Worm (Caenorhabditis elegans): ENCODE measurements around the gene C31C9.6.

The C31C9.6 gene

ce11 chrII:13637464-13637863, 24.4 kb downstream of the C31C9.6 start:
- no peak for TF ChIP-seq nhr-11 (tag; optimal IDR thresholded peaks at IDR 0.05)
- TF ChIP-seq sox-4 (tag; optimal IDR thresholded peaks at IDR 0.05), result no peak
- TF ChIP-seq ceh-2 (tag; optimal IDR thresholded peaks at IDR 0.05), result no peak
- no peak for TF ChIP-seq tbx-7 (tag; optimal IDR thresholded peaks at IDR 0.05)
- no peak for TF ChIP-seq unc-86 (tag; optimal IDR thresholded peaks at IDR 0.05)
- no peak for TF ChIP-seq dmd-4 (tag; optimal IDR thresholded peaks at IDR 0.05; ENCODE audit: borderline replicate concordance)
- no peak for TF ChIP-seq fkh-6 (tag; optimal IDR thresholded peaks at IDR 0.05)
- TF ChIP-seq ceh-18 (tag; optimal IDR thresholded peaks at IDR 0.05), result no peak
- TF ChIP-seq pha-4 (tag; optimal IDR thresholded peaks at IDR 0.05), result no peak
- no peak for TF ChIP-seq ceh-30 (tag; optimal IDR thresholded peaks at IDR 0.05)

ce11 chrII:13636596-13636995, 25.3 kb downstream of the C31C9.6 start:
- TF ChIP-seq che-1 (tag; optimal IDR thresholded peaks at IDR 0.05) (no peak), dmd-4 (tag; optimal IDR thresholded peaks at IDR 0.05; ENCODE audit: borderline replicate concordance) (no peak), rnt-1 (tag; optimal IDR thresholded peaks at IDR 0.05) (no peak), ztf-16 (tag; optimal IDR thresholded peaks at IDR 0.05) (no peak), C38D4.7 (GFP tag; optimal IDR thresholded peaks at IDR 0.05) (no peak), hlh-6 (tag; optimal IDR thresholded peaks at IDR 0.05) (no peak), ceh-31 (tag; optimal IDR thresholded peaks at IDR 0.05) (no peak), ceh-9 (tag; optimal IDR thresholded peaks at IDR 0.05) (no peak), pha-2 (tag; optimal IDR thresholded peaks at IDR 0.05) (no peak), sdc-2 (tag; optimal IDR thresholded peaks at IDR 0.05) (no peak), pha-4 (tag; optimal IDR thresholded peaks at IDR 0.05) (no peak), zip-5 (tag; optimal IDR thresholded peaks at IDR 0.05) (no peak), C08G9.2 (tag; optimal IDR thresholded peaks at IDR 0.05) (no peak), unc-55 (GFP tag; optimal IDR thresholded peaks at IDR 0.05) (no peak), ama-1 (optimal IDR thresholded peaks at IDR 0.05) (no peak), fkh-6 (tag; optimal IDR thresholded peaks at IDR 0.05) (no peak), ceh-2 (tag; optimal IDR thresholded peaks at IDR 0.05) (no peak), npax-4 (tag; optimal IDR thresholded peaks at IDR 0.05) (no peak), tbx-2 (tag; optimal IDR thresholded peaks at IDR 0.05) (no peak), ref-2 (tag; optimal IDR thresholded peaks at IDR 0.05) (no peak)

- TF ChIP-seq odd-2 (tag; optimal IDR thresholded peaks at IDR 0.05) (no peak), pat-9 (tag; optimal IDR thresholded peaks at IDR 0.05) (no peak), sox-4 (tag; optimal IDR thresholded peaks at IDR 0.05) (no peak), fkh-10 (GFP tag; optimal IDR thresholded peaks at IDR 0.05) (no peak), nfya-1 (tag; optimal IDR thresholded peaks at IDR 0.05) (no peak), sox-2 (GFP tag; IDR thresholded peaks at IDR 0.05) (no peak), ceh-31 (tag; optimal IDR thresholded peaks at IDR 0.05) (no peak), zip-5 (tag; optimal IDR thresholded peaks at IDR 0.05) (no peak)
Observed at ce11 chrII:13632238-13632637, 29.7 kb downstream of the C31C9.6 start, which contains the start of gene tag-10. Gene tag-10, plus strand, starts transcription at chrII:13632584.

ce11 chrII:13630690-13631089, 31.2 kb downstream of the C31C9.6 start, which contains the start of the genes gst-17 and gst-18:
Gene gst-17, minus strand, starts transcription at chrII:13630790.
Gene gst-18, minus strand, starts transcription at chrII:13630887.
- TF ChIP-seq sox-2 (GFP tag; IDR thresholded peaks at IDR 0.05) (no peak), ceh-14 (tag; optimal IDR thresholded peaks at IDR 0.05) (no peak), dmd-4 (tag; optimal IDR thresholded peaks at IDR 0.05; ENCODE audit: borderline replicate concordance) (no peak), odd-2 (tag; optimal IDR thresholded peaks at IDR 0.05) (no peak), ets-4 (tag; optimal IDR thresholded peaks at IDR 0.05) (no peak), ceh-30 (tag; optimal IDR thresholded peaks at IDR 0.05) (no peak)

ce11 chrII:13627001-13627400, 34.9 kb downstream of the C31C9.6 start, which contains the start of gene gst-19:
Gene gst-19, minus strand, starts transcription at chrII:13627145.
- TF ChIP-seq ceh-19 (GFP tag; optimal IDR thresholded peaks at IDR 0.05) (no peak), sox-4 (tag; optimal IDR thresholded peaks at IDR 0.05) (no peak), nhr-11 (tag; optimal IDR thresholded peaks at IDR 0.05) (no peak), ceh-30 (tag; optimal IDR thresholded peaks at IDR 0.05) (no peak), F13H6.1 (tag; optimal IDR thresholded peaks at IDR 0.05) (no peak), C38D4.7 (GFP tag; optimal IDR thresholded peaks at IDR 0.05) (no peak), unc-3 (GFP tag; conservative IDR thresholded peaks at IDR 0.05) (no peak), unc-3 (tag; optimal IDR thresholded peaks at IDR 0.05) (no peak), ceh-31 (tag; optimal IDR thresholded peaks at IDR 0.05) (no peak), ref-2 (tag; optimal IDR thresholded peaks at IDR 0.05) (no peak), fkh-6 (tag; optimal IDR thresholded peaks at IDR 0.05) (no peak), che-1 (tag; optimal IDR thresholded peaks at IDR 0.05) (no peak), nfya-1 (tag; optimal IDR thresholded peaks at IDR 0.05) (no peak), dmd-4 (tag; optimal IDR thresholded peaks at IDR 0.05; ENCODE audit: borderline replicate concordance) (no peak), pha-2 (tag; optimal IDR thresholded peaks at IDR 0.05) (no peak), hlh-6 (tag; optimal IDR thresholded peaks at IDR 0.05) (no peak), hlh-8 (tag; optimal IDR thresholded peaks at IDR 0.05) (no peak), fax-1 (tag; optimal IDR thresholded peaks at IDR 0.05) (no peak), dve-1 (tag; optimal IDR thresholded peaks at IDR 0.05) (no peak)

Measured in whole organism, late embryonic.